Fruit fly (Drosophila melanogaster): ENCODE data around the gene HDAC6.

HDAC6 gene

DNA sequence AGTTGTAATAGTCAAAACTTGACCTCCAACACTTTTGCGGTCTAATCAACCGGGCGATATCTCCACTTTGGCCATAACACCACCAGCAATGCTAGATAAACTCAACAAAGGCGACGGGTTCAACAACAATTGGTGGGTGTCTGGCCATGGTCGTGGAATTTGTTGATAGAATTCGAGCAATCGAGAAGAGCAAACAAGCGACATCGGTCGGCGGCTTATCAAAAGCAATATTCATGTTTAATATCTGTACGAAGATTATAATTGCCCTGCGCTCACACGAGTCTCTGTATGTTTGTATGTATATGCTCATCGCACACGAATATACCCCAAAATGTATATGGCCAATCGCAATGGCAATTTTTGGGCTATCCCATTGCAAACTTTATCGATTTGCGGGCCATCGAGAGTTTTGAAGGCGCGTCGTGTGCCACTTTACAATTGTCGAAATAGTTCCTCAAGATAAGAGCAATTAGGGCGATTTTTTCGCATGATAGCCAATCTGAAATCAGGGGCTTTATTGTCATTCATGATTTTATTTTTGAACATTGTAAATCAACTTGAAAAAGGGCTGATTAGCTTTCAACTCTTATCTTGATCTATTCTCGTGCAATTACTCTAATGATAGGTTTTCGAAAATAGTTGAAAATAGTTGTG, 25.5 kb upstream of the HDAC6 start:
- no peak for TF ChIP-seq toe (GFP tag; optimal IDR thresholded peaks at IDR 0.05)
- TF ChIP-seq bab1 (GFP tag; optimal IDR thresholded peaks at IDR 0.05): no peak
- no peak for TF ChIP-seq CG11617 (GFP tag; optimal IDR thresholded peaks at IDR 0.05)
- no peak for TF ChIP-seq ovo (GFP tag; optimal IDR thresholded peaks at IDR 0.05)
- no peak for TF ChIP-seq CG14711 (tag; optimal IDR thresholded peaks at IDR 0.05)
- no peak for TF ChIP-seq CG12768 (GFP tag; optimal IDR thresholded peaks at IDR 0.05)
- no peak for TF ChIP-seq Crg-1 (GFP tag; optimal IDR thresholded peaks at IDR 0.05)
- TF ChIP-seq kay (GFP tag; ENCODE audit: borderline replicate concordance): no peak
- no peak for TF ChIP-seq CG1620 (GFP tag; optimal IDR thresholded peaks at IDR 0.05)
- TF ChIP-seq CG7101 (tag; optimal IDR thresholded peaks at IDR 0.05): no peak
- no peak for TF ChIP-seq Hr96 (GFP tag; optimal IDR thresholded peaks at IDR 0.05)
- no peak for TF ChIP-seq CG7045 (GFP tag; optimal IDR thresholded peaks at IDR 0.05)
- TF ChIP-seq CG33017 (tag; optimal IDR thresholded peaks at IDR 0.05): no peak
- TF ChIP-seq cnc (optimal IDR thresholded peaks at IDR 0.05): no peak
- no peak for TF ChIP-seq Mnt (GFP tag; optimal IDR thresholded peaks at IDR 0.05)
- no peak for TF ChIP-seq CG5204 (GFP tag; optimal IDR thresholded peaks at IDR 0.05)
- no peak for TF ChIP-seq cic (GFP tag; optimal IDR thresholded peaks at IDR 0.05)
- no peak for TF ChIP-seq tj (GFP tag; optimal IDR thresholded peaks at IDR 0.05)
- no peak for TF ChIP-seq Clk (GFP tag; optimal IDR thresholded peaks at IDR 0.05)
- TF ChIP-seq pad (GFP tag; optimal IDR thresholded peaks at IDR 0.05): no peak

DNA sequence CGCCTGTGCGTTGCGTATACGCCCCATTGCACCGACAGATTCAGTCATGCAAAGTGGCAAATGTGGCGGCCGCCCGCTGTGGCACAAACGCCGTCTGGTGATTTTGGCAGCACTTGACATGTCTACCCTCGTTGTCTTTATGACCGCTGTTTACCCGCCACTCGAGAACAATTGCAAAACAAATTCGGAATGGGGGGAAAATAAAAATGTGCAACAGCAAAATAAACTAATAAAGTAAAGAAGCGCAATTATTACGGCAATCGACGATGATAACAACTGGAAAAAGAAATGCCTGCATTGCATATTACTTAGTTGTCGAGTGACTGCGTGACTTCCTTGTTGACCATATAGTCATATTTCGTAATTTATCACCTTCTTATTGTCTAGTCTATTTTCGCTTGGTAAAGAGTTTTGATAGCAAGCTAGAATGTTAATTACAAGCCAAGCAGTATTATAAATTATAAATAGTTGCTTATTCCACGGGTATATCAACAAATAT, 24.6 kb upstream of the HDAC6 start:
- peak; percentile 23 for TF ChIP-seq CG33017 (tag; optimal IDR thresholded peaks at IDR 0.05)
- TF ChIP-seq CG11617 (GFP tag; optimal IDR thresholded peaks at IDR 0.05): peak; percentile 41
- peak; percentile 51 for TF ChIP-seq Crg-1 (GFP tag; optimal IDR thresholded peaks at IDR 0.05)
- TF ChIP-seq CG14711 (tag; optimal IDR thresholded peaks at IDR 0.05): peak; percentile 25
- peak; percentile 36 for TF ChIP-seq CG7045 (GFP tag; optimal IDR thresholded peaks at IDR 0.05)
- no peak for TF ChIP-seq toe (GFP tag; optimal IDR thresholded peaks at IDR 0.05)
- TF ChIP-seq pad (GFP tag; optimal IDR thresholded peaks at IDR 0.05): peak; percentile 33
- peak; percentile 42 for TF ChIP-seq ovo (GFP tag; optimal IDR thresholded peaks at IDR 0.05)
- peak; percentile 58 for TF ChIP-seq CG7101 (tag; optimal IDR thresholded peaks at IDR 0.05)
- TF ChIP-seq cnc (optimal IDR thresholded peaks at IDR 0.05): no peak
- peak; percentile 85 for TF ChIP-seq kay (GFP tag; ENCODE audit: borderline replicate concordance)
- TF ChIP-seq Clk (GFP tag; optimal IDR thresholded peaks at IDR 0.05): no peak
- peak; percentile 17 for TF ChIP-seq CG12768 (GFP tag; optimal IDR thresholded peaks at IDR 0.05)
- peak; percentile 47 for TF ChIP-seq CG1620 (GFP tag; optimal IDR thresholded peaks at IDR 0.05)
- TF ChIP-seq bab1 (GFP tag; optimal IDR thresholded peaks at IDR 0.05): peak; percentile 57
- no peak for TF ChIP-seq Hr96 (GFP tag; optimal IDR thresholded peaks at IDR 0.05)
- peak; percentile 74 for TF ChIP-seq cic (GFP tag; optimal IDR thresholded peaks at IDR 0.05)
- TF ChIP-seq Mnt (GFP tag; optimal IDR thresholded peaks at IDR 0.05): peak; percentile 17
- peak; percentile 93 for TF ChIP-seq tj (GFP tag; optimal IDR thresholded peaks at IDR 0.05)
- no peak for TF ChIP-seq CG5204 (GFP tag; optimal IDR thresholded peaks at IDR 0.05)

DNA sequence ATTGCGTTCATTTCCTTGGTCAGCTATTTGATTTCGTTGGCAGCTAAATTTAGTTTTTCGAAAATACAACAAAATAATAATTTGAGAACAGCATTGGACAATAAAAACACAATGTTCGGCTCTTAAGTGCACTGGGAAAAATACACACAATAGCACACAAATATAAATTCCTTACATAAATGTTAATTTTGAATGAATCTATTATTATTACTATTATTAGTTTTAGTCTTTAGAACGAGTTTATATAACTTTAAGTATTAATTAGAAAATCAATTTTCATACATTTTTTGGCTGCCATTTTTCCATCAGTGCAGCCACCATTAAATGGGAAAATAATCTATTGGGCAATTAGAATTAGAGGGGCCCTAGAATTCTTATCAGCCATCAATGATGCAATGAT, 23.2 kb upstream of the HDAC6 start:
- no peak for TF ChIP-seq Clk (GFP tag; optimal IDR thresholded peaks at IDR 0.05)
- peak; percentile 2 for TF ChIP-seq CG14711 (tag; optimal IDR thresholded peaks at IDR 0.05)

DNA sequence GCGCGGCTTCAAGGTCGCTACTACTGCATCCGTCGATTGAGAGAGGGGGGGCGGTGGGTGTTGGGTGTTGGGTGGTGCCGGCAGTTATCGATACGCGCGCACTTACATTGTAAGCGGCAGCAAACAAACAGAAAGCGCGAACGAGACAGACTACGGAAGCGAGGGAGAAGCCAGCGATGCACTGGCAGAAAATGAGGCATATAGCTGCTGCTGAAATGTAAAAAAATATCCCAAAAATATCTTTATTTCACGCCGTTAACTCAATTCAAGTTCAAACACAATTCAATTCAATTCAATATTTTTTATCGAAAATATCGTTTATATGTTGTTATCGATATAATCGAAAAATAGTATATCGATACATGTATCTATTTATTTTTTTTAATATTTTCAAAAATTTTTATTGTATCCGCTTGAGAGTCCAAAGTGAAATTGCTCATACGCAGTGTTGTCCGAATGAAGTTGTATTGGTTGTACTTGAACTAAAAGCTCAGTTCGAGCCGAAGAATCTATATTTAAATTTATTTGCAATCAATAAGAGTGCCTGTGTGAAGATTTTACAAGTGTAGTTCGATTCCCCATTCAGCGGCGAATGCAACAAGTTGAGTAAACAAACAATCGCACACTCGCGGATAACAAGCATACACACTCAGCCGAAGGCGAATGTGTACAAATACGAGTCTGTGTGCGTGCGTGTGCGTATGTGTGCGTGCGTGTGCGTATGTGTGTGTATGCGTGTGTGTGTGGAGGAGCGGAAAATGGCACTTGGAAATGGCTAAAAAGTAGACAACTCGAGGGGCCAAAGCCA, 20.8 kb upstream of the HDAC6 start:
- TF ChIP-seq Hr96 (GFP tag; optimal IDR thresholded peaks at IDR 0.05) (peak; percentile 79), CG14711 (tag; optimal IDR thresholded peaks at IDR 0.05) (peak; percentile 68), CG5204 (GFP tag; optimal IDR thresholded peaks at IDR 0.05) (peak; percentile 73), ovo (GFP tag; optimal IDR thresholded peaks at IDR 0.05) (peak; percentile 75), tj (GFP tag; optimal IDR thresholded peaks at IDR 0.05) (peak; percentile 70), CG11617 (GFP tag; optimal IDR thresholded peaks at IDR 0.05) (peak; percentile 94), cic (GFP tag; optimal IDR thresholded peaks at IDR 0.05) (peak; percentile 58), CG7045 (GFP tag; optimal IDR thresholded peaks at IDR 0.05) (peak; percentile 80), toe (GFP tag; optimal IDR thresholded peaks at IDR 0.05) (peak; percentile 61), bab1 (GFP tag; optimal IDR thresholded peaks at IDR 0.05) (peak; percentile 62), Clk (GFP tag; optimal IDR thresholded peaks at IDR 0.05) (peak; percentile 55), CG7101 (tag; optimal IDR thresholded peaks at IDR 0.05) (peak; percentile 87), CG12768 (GFP tag; optimal IDR thresholded peaks at IDR 0.05) (peak; percentile 70), kay (GFP tag; ENCODE audit: borderline replicate concordance) (peak; percentile 75), CG33017 (tag; optimal IDR thresholded peaks at IDR 0.05) (peak; percentile 46), Crg-1 (GFP tag; optimal IDR thresholded peaks at IDR 0.05) (peak; percentile 21), cnc (optimal IDR thresholded peaks at IDR 0.05) (no peak), pad (GFP tag; optimal IDR thresholded peaks at IDR 0.05) (peak; percentile 79), CG1620 (GFP tag; optimal IDR thresholded peaks at IDR 0.05) (peak; percentile 47), Mnt (GFP tag; optimal IDR thresholded peaks at IDR 0.05) (no peak)

DNA sequence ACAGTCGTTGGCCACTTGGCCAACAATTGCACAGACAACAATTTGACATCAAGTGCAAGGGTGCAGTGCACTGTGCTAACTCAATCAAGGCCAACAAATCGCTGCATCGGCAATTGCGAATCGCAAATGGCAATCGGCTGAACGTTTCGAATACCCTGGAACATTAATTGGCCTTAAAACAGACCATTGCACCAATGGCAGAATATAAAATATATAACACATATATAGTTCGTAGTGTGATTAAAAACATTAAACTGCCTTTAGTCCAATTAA, 20.3 kb upstream of the HDAC6 start:
- TF ChIP-seq Hr96 (GFP tag; optimal IDR thresholded peaks at IDR 0.05) (no peak), tj (GFP tag; optimal IDR thresholded peaks at IDR 0.05) (peak; percentile 78)

DNA sequence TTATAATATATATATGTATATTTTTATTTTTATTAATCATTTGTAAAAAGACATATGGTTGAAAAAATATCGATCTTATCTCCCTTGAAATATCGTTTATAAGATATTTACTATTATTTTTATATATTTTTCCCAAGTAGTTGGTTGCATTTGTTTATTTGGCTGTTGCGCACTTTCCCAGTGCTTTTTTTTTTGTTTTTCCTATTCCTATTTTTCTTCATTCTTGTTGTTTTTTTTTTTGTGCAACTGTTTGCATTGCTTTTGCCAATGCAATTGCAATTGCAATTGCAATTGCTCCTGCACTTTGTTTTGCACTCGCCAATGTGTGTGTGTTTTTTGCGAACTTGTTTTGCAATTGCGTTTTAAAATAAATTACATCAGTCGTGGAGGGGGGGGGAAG, 19.7 kb upstream of the HDAC6 start:
- no peak for TF ChIP-seq CG11617 (GFP tag; optimal IDR thresholded peaks at IDR 0.05)
- no peak for TF ChIP-seq Crg-1 (GFP tag; optimal IDR thresholded peaks at IDR 0.05)
- TF ChIP-seq CG7045 (GFP tag; optimal IDR thresholded peaks at IDR 0.05): no peak
- no peak for TF ChIP-seq Mnt (GFP tag; optimal IDR thresholded peaks at IDR 0.05)
- no peak for TF ChIP-seq CG33017 (tag; optimal IDR thresholded peaks at IDR 0.05)

All from whole organism, adult.